Worm (Caenorhabditis elegans) whole organism, L4/young adult: ENCODE measurements around the gene hrde-2.
"Not testable (repeated sequence)": the region's sequence is repeated elsewhere in the genome, so short reads cannot be mapped to it uniquely, and the experiment has no call there.

Experiments
- dao-5 ChIP-seq: sonication (generic microtip); optimal IDR thresholded peaks from 2 replicates; lab custom pipeline; 2016; ENCODE audit warnings: missing genotype, missing genetic modification characterization, moderate library complexity, missing compliant biosample characterization
- him-1 ChIP-seq: sonication (generic microtip); optimal IDR thresholded peaks from 2 replicates; lab custom pipeline; 2016; ENCODE audit warnings: missing genotype, missing genetic modification reagents, missing genetic modification characterization, missing compliant biosample characterization

ce11 chrV:15031373-15031772 lies 26.5 kb downstream of the hrde-2 start, which contains the start of gene cng-1:
- not testable (repeated sequence) for TF ChIP-seq him-1, dao-5 (tag; lab: Kevin White, UChicago)
